Worm (Caenorhabditis elegans) whole organism, young adult: Measurements from ENCODE around the gene B0410.3.
"Not testable (repeated sequence)": the region's sequence is repeated elsewhere in the genome, so short reads cannot be mapped to it uniquely, and the experiment has no call there.

ENCODE experiments used
- Y53G8AR.9 ChIP-seq: fragments of 200-800 bp; sonication (Bioruptor generic); conservative IDR thresholded peaks from 2 replicates; pipeline ENCODE4 v1.3.6; 2022; ENCODE audit warnings: missing genetic modification reagents, missing genetic modification characterization, missing compliant biosample characterization
- ama-1 ChIP-seq, 3 experiments: fragments of 150-350 bp in 1 of 3; sonication (generic microtip) in 2 of 3; optimal IDR thresholded peaks; 2 replicates each; lab custom pipeline; 2014 to 2018; ENCODE audit warnings: missing biosample characterization in 2 of 3, missing genetic modification characterization in 2 of 3, missing genetic modification reagents in 2 of 3
- dpff-1 ChIP-seq: sonication (generic microtip); optimal IDR thresholded peaks from 2 replicates; lab custom pipeline; 2017; ENCODE audit warnings: mild to moderate bottlenecking, missing genetic modification characterization, missing compliant biosample characterization
- efl-1 ChIP-seq: fragments of 150-350 bp; optimal IDR thresholded peaks from 2 replicates; lab custom pipeline; 2014; ENCODE audit warnings: missing biosample characterization, missing genetic modification reagents, missing genetic modification characterization
- mel-28 ChIP-seq: sonication (generic microtip); optimal IDR thresholded peaks from 2 replicates; lab custom pipeline; 2016; ENCODE audit warnings: borderline replicate concordance, mild to moderate bottlenecking, missing genetic modification characterization, missing compliant biosample characterization
- tbx-9 ChIP-seq: sonication (generic microtip); optimal IDR thresholded peaks from 2 replicates; lab custom pipeline; 2016; ENCODE audit warnings: borderline replicate concordance, missing genetic modification characterization, inconsistent platforms, missing compliant biosample characterization
- unc-62 ChIP-seq: fragments of 150-350 bp; optimal IDR thresholded peaks from 2 replicates; lab custom pipeline; 2014; ENCODE audit warnings: missing biosample characterization, missing genetic modification reagents, missing genetic modification characterization

- not testable (repeated sequence) for TF ChIP-seq efl-1 (GFP tag; lab: Kevin White, UChicago); tbx-9 (tag; lab: Kevin White, UChicago); mel-28 (tag; lab: Kevin White, UChicago); unc-62 (GFP tag; lab: Kevin White, UChicago); ama-1 (optimal IDR thresholded peaks at IDR 0.05; lab: Kevin White, UChicago); ama-1 (GFP tag; optimal IDR thresholded peaks at IDR 0.05; lab: Kevin White, UChicago); dpff-1 (tag; lab: Kevin White, UChicago); Y53G8AR.9 (GFP tag; lab: Robert Waterston, UW)
Observed at ce11 chrX:2894273-2894672, 3.0 kb upstream of the B0410.3 start, which contains the start of gene B0410.1.
